Worm (Caenorhabditis elegans) whole organism, midembryonic: ENCODE results near the gene F21H7.5.

Experiments used
- T22C8.4 ChIP-seq: fragments of 200-800 bp; sonication (Bioruptor generic); IDR thresholded peaks from 2 replicates; pipeline ENCODE4 v1.3.6; 2022; ENCODE audit warnings: missing genetic modification characterization, missing compliant biosample characterization
- cog-1 ChIP-seq: sonication (generic microtip); optimal IDR thresholded peaks from 2 replicates; lab custom pipeline; 2016; ENCODE audit warnings: missing genetic modification characterization, missing compliant biosample characterization
- flt-1 ChIP-seq: fragments of 200-800 bp; sonication (Bioruptor generic); IDR thresholded peaks from 2 replicates; pipeline ENCODE4 v1.3.6; 2022; ENCODE audit warnings: missing genetic modification characterization, missing compliant biosample characterization
- med-1 ChIP-seq: sonication (generic microtip); optimal IDR thresholded peaks from 2 replicates; lab custom pipeline; 2017; ENCODE audit warnings: missing genetic modification characterization, mild to moderate bottlenecking, missing compliant biosample characterization, antibody characterized with exemption, missing genetic modification reagents; ENCODE audit not compliant: insufficient read depth
- ref-1 ChIP-seq: fragments of 200-800 bp; sonication (Bioruptor generic); conservative IDR thresholded peaks from 2 replicates; pipeline ENCODE4 v1.3.6; 2022; ENCODE audit warnings: missing genetic modification reagents, missing genetic modification characterization, missing compliant biosample characterization
- tab-1 ChIP-seq: fragments of 200-800 bp; sonication (Bioruptor generic); IDR thresholded peaks from 2 replicates; pipeline ENCODE4 v1.3.6; 2022; ENCODE audit warnings: missing genetic modification characterization, missing compliant biosample characterization

DNA sequence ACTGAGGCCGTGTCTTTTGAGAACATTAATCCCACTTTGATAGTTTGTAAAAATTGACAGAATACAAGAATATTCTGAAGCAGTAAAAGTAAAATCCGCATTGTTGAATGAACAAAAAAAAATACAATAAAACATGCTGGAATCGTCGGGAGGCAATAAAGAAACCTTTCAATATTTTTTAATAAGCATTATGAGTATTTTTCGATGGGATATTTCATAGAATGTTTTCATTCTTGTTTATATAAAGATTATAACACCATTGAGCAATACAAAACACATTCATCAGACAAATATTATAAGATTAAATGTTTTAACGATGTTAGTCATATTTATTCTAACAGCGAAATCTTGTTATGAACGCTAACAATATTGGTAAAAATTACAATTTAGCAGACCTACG lies 16.4 kb downstream of the F21H7.5 start, which contains the start of gene gcy-20:
- TF ChIP-seq flt-1 (GFP tag; lab: Robert Waterston, UW), result no peak
- TF ChIP-seq ref-1 (GFP tag; lab: Robert Waterston, UW), result no peak
- TF ChIP-seq med-1, result no peak
- no peak for TF ChIP-seq cog-1
- TF ChIP-seq T22C8.4 (GFP tag; lab: Robert Waterston, UW), result no peak
- no peak for TF ChIP-seq tab-1 (GFP tag; lab: Robert Waterston, UW)
